Fruit fly (Drosophila melanogaster) whole organism, pupa: ENCODE results near the gene fd96Cb.

Experiments used
- CG10348 ChIP-seq: fragments of 200-800 bp; sonication (Bioruptor generic); IDR thresholded peaks from 2 replicates; pipeline ENCODE4 v1.3.6; 2022; ENCODE audit warnings: missing biosample characterization, missing genetic modification characterization
- CG12605 ChIP-seq: fragments of 200-800 bp; sonication (Bioruptor generic); IDR thresholded peaks from 2 replicates; pipeline ENCODE4 v1.3.6; 2022; ENCODE audit warnings: missing biosample characterization, missing genetic modification characterization
- CG13204 ChIP-seq: fragments of 200-800 bp; sonication (Bioruptor generic); optimal IDR thresholded peaks from 2 replicates; lab custom pipeline; 2018; ENCODE audit warnings: missing biosample characterization, mild to moderate bottlenecking, missing genetic modification characterization, moderate library complexity
- CG32121 ChIP-seq: fragments of 200-800 bp; sonication (Bioruptor generic); IDR thresholded peaks from 2 replicates; pipeline ENCODE4 v1.3.6; 2022; ENCODE audit warnings: missing biosample characterization, missing genetic modification characterization
- CG34367 ChIP-seq: fragments of 200-800 bp; sonication (Bioruptor generic); optimal IDR thresholded peaks from 2 replicates; lab custom pipeline; 2018; ENCODE audit warnings: missing biosample characterization, mild to moderate bottlenecking, missing genetic modification characterization
- CG9948 ChIP-seq: fragments of 200-800 bp; sonication (Bioruptor generic); optimal IDR thresholded peaks from 2 replicates; lab custom pipeline; 2018; ENCODE audit warnings: missing biosample characterization, mild to moderate bottlenecking, missing genetic modification characterization, moderate library complexity
- Ets98B ChIP-seq: fragments of 200-800 bp; sonication (Bioruptor generic); IDR thresholded peaks from 2 replicates; pipeline ENCODE4 v1.3.6; 2022; ENCODE audit warnings: missing biosample characterization, missing genetic modification characterization
- Pif1B ChIP-seq: fragments of 200-800 bp; sonication (Bioruptor generic); optimal IDR thresholded peaks from 3 replicates; lab custom pipeline; 2016; ENCODE audit warnings: missing biosample characterization, missing genetic modification characterization
- Snoo ChIP-seq: fragments of 200-800 bp; sonication (Bioruptor generic); optimal IDR thresholded peaks from 3 replicates; lab custom pipeline; 2017; ENCODE audit warnings: missing biosample characterization, mild to moderate bottlenecking, missing genetic modification characterization, inconsistent platforms
- gl ChIP-seq: fragments of 200-800 bp; sonication (Bioruptor generic); optimal IDR thresholded peaks from 2 replicates; lab custom pipeline; 2018; ENCODE audit warnings: missing biosample characterization, mild to moderate bottlenecking, missing genetic modification characterization

DNA sequence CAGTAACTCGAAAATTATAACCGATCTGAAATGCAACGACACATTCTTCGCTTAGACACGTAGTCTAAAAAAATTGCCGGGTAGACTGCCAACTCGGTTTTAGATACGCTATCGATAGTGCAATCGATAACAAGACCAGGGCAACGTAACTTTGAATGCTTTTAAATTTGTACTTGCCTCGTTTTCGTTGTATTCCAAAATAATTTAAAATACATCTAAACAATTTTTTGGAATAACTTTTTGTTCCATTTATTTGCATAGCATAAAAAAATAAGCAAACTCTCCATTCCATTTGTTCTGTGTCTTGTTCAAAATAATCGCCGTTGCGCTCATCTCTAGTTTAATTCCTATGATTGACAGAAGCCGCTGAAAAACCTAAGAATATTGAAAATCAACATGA, 25.2 kb upstream of the fd96Cb start, which contains the start of the genes Stt3B and CG11839:
- TF ChIP-seq CG10348 (GFP tag; lab: Robert Waterston, UW) (no peak), Pif1B (GFP tag; lab: Kevin White, UChicago) (no peak), CG13204 (no peak), gl (tag; lab: Kevin White, UChicago) (no peak), Ets98B (GFP tag; lab: Robert Waterston, UW) (no peak), CG34367 (tag; lab: Kevin White, UChicago) (no peak), CG9948 (tag; lab: Kevin White, UChicago) (no peak), CG32121 (GFP tag; lab: Robert Waterston, UW) (peak; percentile 42; the same call in 1 of the 2 replicates), Snoo (tag; lab: Kevin White, UChicago) (peak; percentile 21), CG12605 (no peak)
